Worm (Caenorhabditis elegans): ENCODE results near the gene F46G11.4.
A peak's percentile ranks its signal among the peaks of the same experiment; 100 is the strongest.

The F46G11.4 gene

DNA sequence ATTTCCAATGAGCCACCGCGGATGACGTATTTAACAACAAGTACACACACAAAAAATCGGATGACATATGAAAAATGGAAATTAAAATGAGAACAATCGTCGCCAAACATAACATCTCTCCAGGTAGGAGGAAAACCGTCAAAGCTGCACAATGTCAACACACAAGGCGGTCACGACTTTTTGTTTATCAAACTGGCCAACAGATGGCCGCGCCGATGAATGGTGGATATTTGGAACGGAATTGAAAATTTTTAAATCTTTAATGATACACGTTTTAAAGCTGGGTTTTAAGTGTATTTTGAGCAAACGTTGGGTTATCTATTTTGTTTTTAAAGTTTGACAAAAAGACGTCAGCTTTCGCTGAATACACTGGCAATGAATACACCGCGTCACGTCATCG lies 17.3 kb downstream of the F46G11.4 start:
- no peak for TF ChIP-seq hsf-1 (GFP tag; IDR thresholded peaks at IDR 0.05)
- no peak for TF ChIP-seq chd-7 (tag; optimal IDR thresholded peaks at IDR 0.05)
- no peak for TF ChIP-seq ceh-40 (GFP tag; IDR thresholded peaks at IDR 0.05)
- TF ChIP-seq xnd-1 (tag; optimal IDR thresholded peaks at IDR 0.05): no peak
- no peak for TF ChIP-seq hlh-12 (tag; optimal IDR thresholded peaks at IDR 0.05)
- TF ChIP-seq nhr-90 (tag; optimal IDR thresholded peaks at IDR 0.05): no peak
- TF ChIP-seq ztf-6 (GFP tag; IDR thresholded peaks at IDR 0.05): no peak
- TF ChIP-seq tbx-9 (tag; optimal IDR thresholded peaks at IDR 0.05; ENCODE audit: borderline replicate concordance): no peak
- no peak for TF ChIP-seq F52B5.7 (tag; optimal IDR thresholded peaks at IDR 0.05)
- TF ChIP-seq madf-8 (GFP tag; conservative IDR thresholded peaks at IDR 0.05): no peak
- TF ChIP-seq ceh-27 (GFP tag; optimal IDR thresholded peaks at IDR 0.05): no peak
- TF ChIP-seq dpl-1 (GFP tag; optimal IDR thresholded peaks at IDR 0.05): no peak
- no peak for TF ChIP-seq attf-5 (GFP tag; optimal IDR thresholded peaks at IDR 0.05)
- TF ChIP-seq attf-3 (GFP tag; conservative IDR thresholded peaks at IDR 0.05): no peak
- no peak for TF ChIP-seq atf-7 (tag; optimal IDR thresholded peaks at IDR 0.05)
- no peak for TF ChIP-seq athp-1 (tag; optimal IDR thresholded peaks at IDR 0.05)
- TF ChIP-seq ztf-26 (tag; optimal IDR thresholded peaks at IDR 0.05): no peak
- TF ChIP-seq unc-130 (GFP tag; optimal IDR thresholded peaks at IDR 0.05): no peak
- TF ChIP-seq B0019.2 (GFP tag; conservative IDR thresholded peaks at IDR 0.05): no peak
- TF ChIP-seq him-1 (tag; optimal IDR thresholded peaks at IDR 0.05): no peak

DNA sequence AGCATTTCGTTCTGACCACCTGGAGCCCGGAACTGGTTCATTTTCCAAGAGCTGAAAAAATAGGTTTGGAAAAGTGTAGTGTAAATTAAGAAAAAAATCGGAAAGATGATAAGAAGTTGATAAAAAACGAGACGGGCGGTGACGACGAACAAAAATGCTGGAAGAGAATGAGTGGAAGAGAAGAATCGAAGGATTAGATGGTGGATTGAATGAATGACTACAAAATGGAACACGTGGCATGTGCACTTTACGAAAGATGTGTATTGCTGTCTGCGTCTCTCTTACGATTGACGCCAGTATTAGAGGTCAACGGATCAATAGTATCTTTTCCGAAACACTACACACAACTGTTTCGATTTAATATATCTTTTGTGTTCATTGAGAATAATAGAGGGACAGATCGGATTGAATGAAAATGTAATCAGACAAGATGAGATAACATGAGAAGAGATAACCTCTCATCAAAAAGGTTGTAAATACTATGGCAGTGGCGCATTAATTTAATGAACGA lies 17.9 kb downstream of the F46G11.4 start, which contains the start of gene sft-4:
Gene sft-4, minus strand, starts transcription at position 51 of the 511 bp plus-strand sequence.
- no peak for TF ChIP-seq pbrm-1 (GFP tag; IDR thresholded peaks at IDR 0.05)
- no peak for TF ChIP-seq ztf-26 (tag; optimal IDR thresholded peaks at IDR 0.05)
- TF ChIP-seq lin-26 (GFP tag; IDR thresholded peaks at IDR 0.05): no peak
- no peak for TF ChIP-seq nfya-1 (tag; optimal IDR thresholded peaks at IDR 0.05; ENCODE audit: borderline replicate concordance, insufficient read depth)
- no peak for TF ChIP-seq ztf-3 (GFP tag; optimal IDR thresholded peaks at IDR 0.05)
- peak; percentile 23; the same call in 1 of the 2 replicates for TF ChIP-seq hmg-1.2 (GFP tag; IDR thresholded peaks at IDR 0.05)
- peak; percentile 32 for TF ChIP-seq ztf-18 (tag; optimal IDR thresholded peaks at IDR 0.05)
- TF ChIP-seq mcd-1 (GFP tag; IDR thresholded peaks at IDR 0.05): no peak
- TF ChIP-seq Y95B8A.8 (GFP tag; IDR thresholded peaks at IDR 0.05): no peak
- TF ChIP-seq B0035.1 (tag; optimal IDR thresholded peaks at IDR 0.05): no peak
- TF ChIP-seq let-607 (tag; optimal IDR thresholded peaks at IDR 0.05): peak; percentile 88 to 91
- no peak for TF ChIP-seq tlf-1 (GFP tag; optimal IDR thresholded peaks at IDR 0.05)
- TF ChIP-seq cebp-2 (GFP tag; IDR thresholded peaks at IDR 0.05): no peak
- no peak for TF ChIP-seq lin-40 (tag; optimal IDR thresholded peaks at IDR 0.05)
- no peak for TF ChIP-seq unc-62 (GFP tag; optimal IDR thresholded peaks at IDR 0.05)
- no peak for TF ChIP-seq F55B11.4 (tag; optimal IDR thresholded peaks at IDR 0.05; ENCODE audit: borderline replicate concordance, insufficient read depth)
- no peak for TF ChIP-seq hlh-12 (tag; optimal IDR thresholded peaks at IDR 0.05)
- peak; percentile 58 for TF ChIP-seq nhr-80 (tag; optimal IDR thresholded peaks at IDR 0.05)
- TF ChIP-seq ZK185.1 (tag; optimal IDR thresholded peaks at IDR 0.05; ENCODE audit: poor library complexity, severe bottlenecking): no peak

DNA sequence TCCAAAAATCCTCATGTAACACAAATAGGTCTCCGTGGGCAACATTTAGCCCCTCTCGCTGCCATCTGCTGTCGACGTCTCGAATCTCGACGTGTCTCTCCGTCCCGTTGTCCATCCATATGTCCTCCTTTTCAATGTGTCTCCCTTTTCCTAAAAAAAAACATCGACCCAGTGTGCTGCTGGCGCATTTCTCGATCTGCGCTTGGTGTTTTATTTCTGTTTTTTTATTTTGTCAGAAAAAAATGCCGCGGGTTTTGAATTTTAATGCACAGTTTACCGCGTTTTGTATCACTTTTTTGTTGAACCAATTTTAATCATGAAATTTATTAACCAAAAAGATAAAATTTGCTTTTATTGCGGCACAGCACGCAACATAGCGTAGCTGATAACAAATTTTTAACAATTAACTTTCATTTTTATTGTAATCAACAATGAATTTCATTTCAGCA lies 22.8 kb downstream of the F46G11.4 start:
- TF ChIP-seq F52B5.7 (tag; optimal IDR thresholded peaks at IDR 0.05) (no peak), cebp-1 (GFP tag; IDR thresholded peaks at IDR 0.05) (no peak), cebp-1 (tag; optimal IDR thresholded peaks at IDR 0.05) (peak; percentile 50), zfh-2 (GFP tag; conservative IDR thresholded peaks at IDR 0.05) (peak; percentile 79), F33H1.4 (GFP tag; IDR thresholded peaks at IDR 0.05) (no peak), nhr-80 (tag; optimal IDR thresholded peaks at IDR 0.05) (peak; percentile 48), lin-35 (GFP tag; optimal IDR thresholded peaks at IDR 0.05) (peak in 1 of 3 experiments; percentile 50), ceh-58 (GFP tag; IDR thresholded peaks at IDR 0.05) (no peak), B0019.2 (GFP tag; conservative IDR thresholded peaks at IDR 0.05) (no peak), nfya-2 (GFP tag; IDR thresholded peaks at IDR 0.05) (no peak), lag-1 (GFP tag; IDR thresholded peaks at IDR 0.05) (no peak), ztf-25 (GFP tag; IDR thresholded peaks at IDR 0.05) (no peak), tbx-9 (tag; optimal IDR thresholded peaks at IDR 0.05; ENCODE audit: borderline replicate concordance) (no peak), dox-1 (GFP tag; IDR thresholded peaks at IDR 0.05) (peak; percentile 74; the same call in 1 of the 2 replicates)

Measured in whole organism, young adult.